Fruit fly (Drosophila melanogaster) whole organism, wandering third instar larva: ENCODE data around the gene Uch.

Experiments used
- Abd-B ChIP-seq: fragments of >200 bp; optimal IDR thresholded peaks from 2 replicates; lab custom pipeline; 2017; ENCODE audit warnings: missing biosample characterization, missing genetic modification characterization
- CG32264 ChIP-seq: fragments of 200-800 bp; sonication (Bioruptor generic); optimal IDR thresholded peaks from 2 replicates; lab custom pipeline; 2016; ENCODE audit warnings: missing biosample characterization, missing genetic modification characterization
- CG9705 ChIP-seq: fragments of 200-800 bp; sonication (Bioruptor generic); optimal IDR thresholded peaks from 2 replicates; lab custom pipeline; 2018; ENCODE audit warnings: missing biosample characterization, mild to moderate bottlenecking, missing genetic modification characterization
- CrebA ChIP-seq: fragments of 200-800 bp; sonication (Bioruptor generic); optimal IDR thresholded peaks from 2 replicates; lab custom pipeline; 2016; ENCODE audit warnings: missing biosample characterization, mild to moderate bottlenecking, missing genetic modification characterization, borderline replicate concordance
- Dfd ChIP-seq: fragments of >200 bp; optimal IDR thresholded peaks from 2 replicates; lab custom pipeline; 2017; ENCODE audit warnings: missing biosample characterization, missing genetic modification characterization
- Dif ChIP-seq: fragments of 200-275, 200-300 bp; sonication (Bioruptor generic); optimal IDR thresholded peaks from 2 replicates; lab custom pipeline; 2018; ENCODE audit warnings: missing biosample characterization, missing genetic modification characterization; ENCODE audit not compliant: partially characterized antibody
- GATAd ChIP-seq: sonication (Bioruptor generic); optimal IDR thresholded peaks from 2 replicates; lab custom pipeline; 2016; ENCODE audit warnings: missing biosample characterization, missing genetic modification characterization
- HLH106 ChIP-seq: fragments of 200-800 bp; optimal IDR thresholded peaks from 3 replicates; lab custom pipeline; 2019; ENCODE audit warnings: missing biosample characterization, mild to moderate bottlenecking, missing genetic modification characterization, moderate library complexity
- Hnf4 ChIP-seq: fragments of 200-800 bp; sonication (Bioruptor generic); optimal IDR thresholded peaks from 2 replicates; lab custom pipeline; 2016; ENCODE audit warnings: missing biosample characterization, mild to moderate bottlenecking, missing genetic modification characterization
- Hr78 ChIP-seq: fragments of >200 bp; optimal IDR thresholded peaks from 2 replicates; lab custom pipeline; 2017; ENCODE audit warnings: missing biosample characterization, missing genetic modification characterization
- Hr83 ChIP-seq: fragments of 200-300 bp; sonication (Bioruptor generic); optimal IDR thresholded peaks from 2 replicates; lab custom pipeline; 2016; ENCODE audit warnings: missing biosample characterization, mild to moderate bottlenecking, missing genetic modification characterization, moderate library complexity; ENCODE audit not compliant: poor library complexity, severe bottlenecking
- Jra ChIP-seq: sonication (Bioruptor generic); optimal IDR thresholded peaks from 2 replicates; lab custom pipeline; 2016; ENCODE audit warnings: missing biosample characterization, missing genetic modification characterization
- Mio ChIP-seq: sonication (Bioruptor generic); optimal IDR thresholded peaks from 2 replicates; lab custom pipeline; 2016; ENCODE audit warnings: missing biosample characterization, missing genetic modification characterization
- Myc ChIP-seq: fragments of >200 bp; optimal IDR thresholded peaks from 2 replicates; lab custom pipeline; 2017
- N ChIP-seq: fragments of >200 bp; optimal IDR thresholded peaks from 2 replicates; lab custom pipeline; 2018; ENCODE audit warnings: missing biosample characterization, missing external identifiers, missing genetic modification characterization
- OdsH ChIP-seq: fragments of 200-800 bp; sonication (Bioruptor generic); optimal IDR thresholded peaks from 2 replicates; lab custom pipeline; 2016; ENCODE audit warnings: missing biosample characterization, mild to moderate bottlenecking, missing genetic modification characterization
- Rel ChIP-seq, 2 experiments: fragments of 200-800 bp; sonication (Bioruptor generic) in 1 of 2; optimal IDR thresholded peaks; 2 replicates in 1 of 2; 3 replicates in 1 of 2; lab custom pipeline; 2016 to 2019; ENCODE audit warnings: mild to moderate bottlenecking in 2 of 2, missing biosample characterization in 2 of 2, missing genetic modification characterization in 2 of 2, moderate library complexity in 1 of 2
- Sp1 ChIP-seq: fragments of 200-800 bp; sonication (Bioruptor generic); optimal IDR thresholded peaks from 3 replicates; lab custom pipeline; 2019; ENCODE audit warnings: missing biosample characterization, mild to moderate bottlenecking, missing genetic modification characterization, moderate library complexity
- Vsx2 ChIP-seq: fragments of 200-300, 225-300 bp; sonication (Bioruptor generic); optimal IDR thresholded peaks from 2 replicates; lab custom pipeline; 2018; ENCODE audit warnings: missing biosample characterization, missing genetic modification characterization; ENCODE audit not compliant: partially characterized antibody
- br ChIP-seq: fragments of 200-800 bp; sonication (Bioruptor generic); optimal IDR thresholded peaks from 2 replicates; lab custom pipeline; 2016; ENCODE audit warnings: missing biosample characterization, missing genetic modification characterization
- brk ChIP-seq: fragments of 200-800 bp; sonication (Bioruptor generic); optimal IDR thresholded peaks from 2 replicates; lab custom pipeline; 2016; ENCODE audit warnings: missing biosample characterization, mild to moderate bottlenecking, missing genetic modification characterization
- dl ChIP-seq, 2 experiments: fragments of 175-275, 200-275 bp in 1 of 2; fragments of 200-275 bp in 1 of 2; sonication (Bioruptor generic); optimal IDR thresholded peaks; lab custom pipeline; 2018; ENCODE audit warnings: mild to moderate bottlenecking in 2 of 2, missing biosample characterization in 2 of 2, missing genetic modification characterization in 2 of 2, moderate library complexity in 2 of 2; ENCODE audit not compliant: partially characterized antibody in 2 of 2, insufficient read depth in 1 of 2
- dmrt93B ChIP-seq: fragments of 200-800 bp; sonication (Bioruptor generic); optimal IDR thresholded peaks from 2 replicates; lab custom pipeline; 2018; ENCODE audit warnings: missing biosample characterization, mild to moderate bottlenecking, missing genetic modification characterization
- dsf ChIP-seq: sonication (Bioruptor generic); optimal IDR thresholded peaks from 2 replicates; lab custom pipeline; 2016; ENCODE audit warnings: missing biosample characterization, missing genetic modification characterization, borderline replicate concordance
- ey ChIP-seq: fragments of 200-800 bp; sonication (Bioruptor generic); optimal IDR thresholded peaks from 2 replicates; lab custom pipeline; 2016; ENCODE audit warnings: missing biosample characterization, missing genetic modification characterization
- foxo ChIP-seq, 2 experiments: fragments of 200-800 bp; sonication (Bioruptor generic); optimal IDR thresholded peaks; 2 replicates in 1 of 2; 3 replicates in 1 of 2; lab custom pipeline; 2016 to 2017; ENCODE audit warnings: missing biosample characterization in 2 of 2, missing genetic modification characterization in 2 of 2
- fru ChIP-seq: fragments of 200-800 bp; sonication (Bioruptor generic); optimal IDR thresholded peaks from 3 replicates; lab custom pipeline; 2016; ENCODE audit warnings: missing biosample characterization, mild to moderate bottlenecking, missing genetic modification characterization
- h ChIP-seq: fragments of 200-800 bp; sonication (Bioruptor generic); optimal IDR thresholded peaks from 3 replicates; lab custom pipeline; 2016; ENCODE audit warnings: missing biosample characterization, mild to moderate bottlenecking, missing genetic modification characterization
- jim ChIP-seq: fragments of 175-275, 200-325 bp; sonication (Bioruptor generic); optimal IDR thresholded peaks from 2 replicates; lab custom pipeline; 2016; ENCODE audit warnings: missing biosample characterization, mild to moderate bottlenecking, missing genetic modification characterization
- pan ChIP-seq: fragments of >200 bp; optimal IDR thresholded peaks from 2 replicates; lab custom pipeline; 2017
- psq ChIP-seq: fragments of 200-800 bp; sonication (Bioruptor generic); optimal IDR thresholded peaks from 3 replicates; lab custom pipeline; 2017; ENCODE audit warnings: missing biosample characterization, mild to moderate bottlenecking, missing genetic modification characterization, moderate library complexity
- rgr ChIP-seq: fragments of 200-800 bp; sonication (Bioruptor generic); optimal IDR thresholded peaks from 3 replicates; lab custom pipeline; 2016; ENCODE audit warnings: missing biosample characterization, mild to moderate bottlenecking, missing genetic modification characterization
- sage ChIP-seq: fragments of 200-800 bp; sonication (Bioruptor generic); optimal IDR thresholded peaks from 2 replicates; lab custom pipeline; 2016; ENCODE audit warnings: missing biosample characterization, mild to moderate bottlenecking, missing genetic modification characterization
- sv ChIP-seq: fragments of 200-800 bp; sonication (Bioruptor generic); optimal IDR thresholded peaks from 3 replicates; lab custom pipeline; 2016; ENCODE audit warnings: missing biosample characterization, missing genetic modification characterization
- tai ChIP-seq: sonication (Bioruptor generic); optimal IDR thresholded peaks from 2 replicates; lab custom pipeline; 2016; ENCODE audit warnings: missing biosample characterization, missing genetic modification characterization
- usp ChIP-seq: fragments of >200 bp; optimal IDR thresholded peaks from 2 replicates; lab custom pipeline; 2017; ENCODE audit warnings: missing biosample characterization, missing genetic modification characterization
- woc ChIP-seq: sonication (Bioruptor generic); optimal IDR thresholded peaks from 2 replicates; lab custom pipeline; 2016; ENCODE audit warnings: missing biosample characterization, mild to moderate bottlenecking, missing genetic modification characterization

Uch gene

DNA sequence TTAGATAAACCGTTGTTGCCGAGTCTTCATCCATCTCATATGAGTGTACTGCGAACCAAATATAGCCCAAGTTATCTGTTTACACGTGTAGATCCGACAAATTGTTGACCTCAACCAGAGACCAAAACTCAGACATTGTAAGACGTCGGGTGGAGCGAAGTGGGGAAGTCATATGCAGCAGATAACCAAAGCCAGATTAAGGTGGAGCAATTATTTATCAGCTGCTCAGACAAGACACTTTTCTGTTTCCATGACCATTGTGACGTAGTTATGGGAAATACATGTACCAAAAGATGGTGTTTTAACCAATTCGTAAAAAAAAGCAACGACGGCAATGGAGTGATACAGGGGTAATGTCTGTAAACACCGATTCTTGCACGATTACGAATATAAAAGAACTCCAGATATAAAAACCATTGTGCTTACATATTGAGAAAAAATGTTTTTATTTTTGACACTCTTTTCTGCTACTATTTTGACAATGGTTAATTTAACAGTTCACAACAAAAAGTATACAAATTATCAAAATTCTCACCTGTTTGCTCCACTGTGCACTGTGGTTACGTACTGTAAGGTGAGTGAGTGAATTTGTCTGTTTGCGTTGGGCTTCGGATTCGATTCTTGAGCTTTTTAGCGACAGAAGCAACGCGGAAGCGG, 36.6 kb downstream of the Uch start (continued):
- TF ChIP-seq Mio (no peak), Sp1 (GFP tag; lab: Kevin White, UChicago) (peak; percentile 31), Rel (GFP tag; optimal IDR thresholded peaks at IDR 0.05; lab: Kevin White, UChicago) (no peak), Rel (tag; optimal IDR thresholded peaks at IDR 0.05; lab: Kevin White, UChicago) (peak; percentile 55), tai (GFP tag; lab: Kevin White, UChicago) (peak; percentile 29), usp (GFP tag; lab: Kevin White, UChicago) (no peak), CG32264 (GFP tag; lab: Kevin White, UChicago) (no peak), Myc (lab: Kevin White, UChicago) (no peak), br (GFP tag; lab: Kevin White, UChicago) (peak; percentile 49)

DNA sequence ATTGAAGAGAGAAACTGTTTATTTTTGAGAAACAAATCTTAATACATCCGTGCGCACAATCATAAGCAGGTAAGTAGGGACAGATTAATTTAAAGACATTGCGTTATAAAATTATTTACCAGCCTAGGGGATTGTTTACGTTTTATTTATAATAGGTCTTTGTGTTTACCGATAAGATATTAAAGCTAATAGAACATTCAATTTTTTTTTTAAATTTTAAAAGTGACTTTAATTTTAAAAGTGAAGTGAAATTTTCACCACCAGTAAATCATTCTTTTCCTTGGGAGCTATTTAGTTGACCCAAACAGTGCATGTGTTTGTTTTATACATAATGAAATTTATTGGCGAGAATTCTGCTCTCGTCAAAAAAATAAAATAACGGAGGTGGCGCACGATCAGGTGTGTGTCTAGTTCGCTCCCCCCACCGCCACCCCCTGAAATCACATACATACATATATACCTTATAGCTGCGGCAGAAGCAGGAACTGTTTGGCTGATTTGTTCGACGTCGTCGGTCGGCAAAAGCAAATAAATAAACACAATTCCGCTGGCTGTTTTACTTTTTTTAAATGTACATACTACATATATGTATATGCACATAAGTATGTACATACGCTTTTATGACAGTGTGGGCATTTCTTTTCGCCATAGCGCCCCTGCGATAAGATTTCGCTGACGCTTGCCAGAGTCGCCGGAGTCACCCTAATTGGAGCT, 37.9 kb downstream of the Uch start:
- TF ChIP-seq br (GFP tag; lab: Kevin White, UChicago): peak; percentile 30
- peak; percentile 37 for TF ChIP-seq dmrt93B
- TF ChIP-seq sage: peak; percentile 39
- no peak for TF ChIP-seq tai (GFP tag; lab: Kevin White, UChicago)
- TF ChIP-seq brk (GFP tag; lab: Kevin White, UChicago): peak; percentile 69
- peak; percentile 54 for TF ChIP-seq rgr (GFP tag; lab: Kevin White, UChicago)
- TF ChIP-seq CrebA (GFP tag; lab: Kevin White, UChicago): peak; percentile 60
- peak; percentile 74 for TF ChIP-seq h (GFP tag; lab: Kevin White, UChicago)
- TF ChIP-seq ey (GFP tag; lab: Kevin White, UChicago): peak; percentile 67
- no peak for TF ChIP-seq Abd-B (GFP tag; lab: Kevin White, UChicago)
- peak in 1 of 2 experiments; percentile 64 for TF ChIP-seq foxo (GFP tag; optimal IDR thresholded peaks at IDR 0.05; lab: Kevin White, UChicago)
- TF ChIP-seq Sp1 (GFP tag; lab: Kevin White, UChicago): peak; percentile 60
- TF ChIP-seq HLH106: peak; percentile 75
- no peak for TF ChIP-seq usp (GFP tag; lab: Kevin White, UChicago)
- no peak for TF ChIP-seq sv
- peak; percentile 41 for TF ChIP-seq woc (GFP tag; lab: Kevin White, UChicago)
- TF ChIP-seq Rel (GFP tag; optimal IDR thresholded peaks at IDR 0.05; lab: Kevin White, UChicago): no peak
- peak; percentile 70 for TF ChIP-seq Rel (tag; optimal IDR thresholded peaks at IDR 0.05; lab: Kevin White, UChicago)
- peak; percentile 17 for TF ChIP-seq Hr83 (GFP tag; lab: Kevin White, UChicago)
- no peak for TF ChIP-seq Dif (GFP tag; lab: Kevin White, UChicago)
- TF ChIP-seq OdsH: peak; percentile 67
- TF ChIP-seq fru: peak; percentile 73

DNA sequence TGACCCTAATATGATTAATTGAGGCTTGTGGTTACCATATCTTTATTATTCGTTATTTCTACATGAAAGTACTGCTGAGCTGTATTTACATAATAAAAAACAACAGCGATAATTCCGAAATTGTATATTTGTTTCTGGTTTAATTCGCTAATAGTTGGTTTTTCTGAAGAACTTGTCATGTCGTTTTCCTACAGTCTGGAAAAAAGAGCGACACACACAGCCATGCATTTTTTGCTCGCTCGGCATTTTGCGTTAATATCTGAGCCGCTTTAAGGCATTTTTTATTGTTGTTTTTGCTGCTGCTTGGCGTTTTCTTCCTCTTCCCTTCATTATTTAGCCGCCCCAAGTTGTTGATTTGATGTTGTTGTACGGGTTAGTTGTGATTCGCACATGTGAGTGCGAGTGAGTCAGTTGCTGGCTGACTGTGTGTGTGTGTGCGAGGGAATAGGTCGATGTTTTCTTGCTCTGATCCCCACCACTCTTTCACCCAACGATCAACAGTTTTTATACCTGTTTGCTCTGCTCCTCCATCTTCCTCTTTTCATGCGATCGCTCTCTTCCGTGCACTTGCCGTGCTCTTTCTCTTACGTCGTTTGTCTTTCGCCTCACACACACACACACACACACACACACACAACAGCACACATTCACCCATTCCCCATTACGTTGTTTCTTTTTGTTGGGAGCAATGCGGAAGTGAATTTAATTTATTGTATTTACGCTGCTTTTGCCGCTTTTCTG, 38.8 kb downstream of the Uch start:
- TF ChIP-seq OdsH: peak; percentile 54
- no peak for TF ChIP-seq dsf
- no peak for TF ChIP-seq GATAd (GFP tag; lab: Kevin White, UChicago)
- TF ChIP-seq HLH106: peak; percentile 32
- TF ChIP-seq Hr78: no peak
- TF ChIP-seq br (GFP tag; lab: Kevin White, UChicago): peak; percentile 48
- peak; percentile 90 for TF ChIP-seq Dfd (GFP tag; lab: Kevin White, UChicago)
- no peak for TF ChIP-seq Abd-B (GFP tag; lab: Kevin White, UChicago)
- peak; percentile 29 for TF ChIP-seq woc (GFP tag; lab: Kevin White, UChicago)
- TF ChIP-seq h (GFP tag; lab: Kevin White, UChicago): peak; percentile 28
- TF ChIP-seq Myc (lab: Kevin White, UChicago): no peak
- peak in 1 of 2 experiments; percentile 21 for TF ChIP-seq foxo (GFP tag; optimal IDR thresholded peaks at IDR 0.05; lab: Kevin White, UChicago)
- TF ChIP-seq pan (lab: Kevin White, UChicago): no peak
- TF ChIP-seq CG9705 (GFP tag; lab: Kevin White, UChicago): no peak
- TF ChIP-seq rgr (GFP tag; lab: Kevin White, UChicago): peak; percentile 63
- no peak for TF ChIP-seq Mio
- TF ChIP-seq Dif (GFP tag; lab: Kevin White, UChicago): peak; percentile 76
- no peak for TF ChIP-seq dmrt93B
- peak; percentile 47 for TF ChIP-seq ey (GFP tag; lab: Kevin White, UChicago)
- TF ChIP-seq dl (GFP tag; optimal IDR thresholded peaks at IDR 0.05; lab: Kevin White, UChicago; ENCODE audit: insufficient read depth in 1 of 2, partially characterized antibody in 2 of 2): peak in 1 of 2 experiments; percentile 41
- no peak for TF ChIP-seq sage
- TF ChIP-seq psq: peak; percentile 91
- TF ChIP-seq fru: peak; percentile 47
- no peak for TF ChIP-seq jim (GFP tag; lab: Kevin White, UChicago)
- peak; percentile 42 for TF ChIP-seq Hr83 (GFP tag; lab: Kevin White, UChicago)
- peak; percentile 61 for TF ChIP-seq brk (GFP tag; lab: Kevin White, UChicago)
- TF ChIP-seq Hnf4 (GFP tag; lab: Kevin White, UChicago): peak; percentile 41
- TF ChIP-seq N (GFP tag; lab: Kevin White, UChicago): no peak
- peak; percentile 37 for TF ChIP-seq Sp1 (GFP tag; lab: Kevin White, UChicago)
- no peak for TF ChIP-seq CrebA (GFP tag; lab: Kevin White, UChicago)
- TF ChIP-seq Rel (GFP tag; optimal IDR thresholded peaks at IDR 0.05; lab: Kevin White, UChicago): no peak
- TF ChIP-seq Rel (tag; optimal IDR thresholded peaks at IDR 0.05; lab: Kevin White, UChicago): peak; percentile 1
- TF ChIP-seq Jra: peak; percentile 0
- TF ChIP-seq Vsx2 (GFP tag; lab: Kevin White, UChicago): peak; percentile 43
